Worm (Caenorhabditis elegans): Measurements from ENCODE around the gene B0035.13.

Gene B0035.13

ce11 chrIV:11288965-11289364 is 17.6 kb downstream of the B0035.13 start:
- TF ChIP-seq tbx-11 (GFP tag; IDR thresholded peaks at IDR 0.05) (no peak), hnd-1 (tag; optimal IDR thresholded peaks at IDR 0.05) (no peak)

- no peak for TF ChIP-seq flt-1 (GFP tag; IDR thresholded peaks at IDR 0.05)
- TF ChIP-seq hmg-4 (GFP tag; optimal IDR thresholded peaks at IDR 0.05) = no peak
- TF ChIP-seq ets-7 (tag; optimal IDR thresholded peaks at IDR 0.05) = no peak
- no peak for TF ChIP-seq tbx-37 (GFP tag; conservative IDR thresholded peaks at IDR 0.05)
- TF ChIP-seq tbx-11 (GFP tag; IDR thresholded peaks at IDR 0.05) = no peak
- no peak for TF ChIP-seq hnd-1 (tag; optimal IDR thresholded peaks at IDR 0.05)
- no peak for TF ChIP-seq aly-1 (tag; optimal IDR thresholded peaks at IDR 0.05)
- no peak for TF ChIP-seq B0310.2 (tag; optimal IDR thresholded peaks at IDR 0.05)
- TF ChIP-seq pes-1 (GFP tag; IDR thresholded peaks at IDR 0.05) = no peak
- no peak for TF ChIP-seq hmbx-1 (tag; optimal IDR thresholded peaks at IDR 0.05)
- TF ChIP-seq ceh-13 (GFP tag; optimal IDR thresholded peaks at IDR 0.05) = no peak
- TF ChIP-seq scrt-1 (GFP tag; IDR thresholded peaks at IDR 0.05) = no peak
- no peak for TF ChIP-seq ama-1 (optimal IDR thresholded peaks at IDR 0.05)
- TF ChIP-seq tra-4 (tag; optimal IDR thresholded peaks at IDR 0.05) = no peak
- TF ChIP-seq F13C5.2 (tag; optimal IDR thresholded peaks at IDR 0.05) = no peak
- no peak for TF ChIP-seq sea-1 (GFP tag; conservative IDR thresholded peaks at IDR 0.05)
- TF ChIP-seq ceh-36 (tag; optimal IDR thresholded peaks at IDR 0.05) = no peak
Measured at ce11 chrIV:11287511-11287910, 19.0 kb downstream of the B0035.13 start, which contains the start of gene F54D1.6. F54D1.6 (plus strand) TSS chrIV:11287811.

ce11 chrIV:11286112-11286511 is 20.4 kb downstream of the B0035.13 start:
- no peak for TF ChIP-seq hmbx-1 (tag; optimal IDR thresholded peaks at IDR 0.05)
- TF ChIP-seq hmg-4 (GFP tag; optimal IDR thresholded peaks at IDR 0.05) = no peak
- no peak for TF ChIP-seq tbx-11 (GFP tag; IDR thresholded peaks at IDR 0.05)
- TF ChIP-seq F13C5.2 (tag; optimal IDR thresholded peaks at IDR 0.05) = no peak
- TF ChIP-seq ama-1 (optimal IDR thresholded peaks at IDR 0.05) = no peak
- TF ChIP-seq scrt-1 (GFP tag; IDR thresholded peaks at IDR 0.05) = no peak
- no peak for TF ChIP-seq pes-1 (GFP tag; IDR thresholded peaks at IDR 0.05)
- TF ChIP-seq flt-1 (GFP tag; IDR thresholded peaks at IDR 0.05) = no peak
- no peak for TF ChIP-seq ceh-36 (tag; optimal IDR thresholded peaks at IDR 0.05)
- no peak for TF ChIP-seq B0310.2 (tag; optimal IDR thresholded peaks at IDR 0.05)
- no peak for TF ChIP-seq tra-4 (tag; optimal IDR thresholded peaks at IDR 0.05)
- no peak for TF ChIP-seq tbx-37 (GFP tag; conservative IDR thresholded peaks at IDR 0.05)
- no peak for TF ChIP-seq ets-7 (tag; optimal IDR thresholded peaks at IDR 0.05)
- TF ChIP-seq aly-1 (tag; optimal IDR thresholded peaks at IDR 0.05) = no peak
- TF ChIP-seq sea-1 (GFP tag; conservative IDR thresholded peaks at IDR 0.05) = no peak
- no peak for TF ChIP-seq hnd-1 (tag; optimal IDR thresholded peaks at IDR 0.05)
- no peak for TF ChIP-seq ceh-13 (GFP tag; optimal IDR thresholded peaks at IDR 0.05)

- TF ChIP-seq hmg-4 (GFP tag; optimal IDR thresholded peaks at IDR 0.05) (no peak), sea-1 (GFP tag; conservative IDR thresholded peaks at IDR 0.05) (no peak), ceh-13 (GFP tag; optimal IDR thresholded peaks at IDR 0.05) (no peak), ceh-36 (tag; optimal IDR thresholded peaks at IDR 0.05) (no peak), ets-7 (tag; optimal IDR thresholded peaks at IDR 0.05) (no peak), hnd-1 (tag; optimal IDR thresholded peaks at IDR 0.05) (no peak), scrt-1 (GFP tag; IDR thresholded peaks at IDR 0.05) (no peak), aly-1 (tag; optimal IDR thresholded peaks at IDR 0.05) (no peak), ama-1 (optimal IDR thresholded peaks at IDR 0.05) (no peak), hmbx-1 (tag; optimal IDR thresholded peaks at IDR 0.05) (no peak), tra-4 (tag; optimal IDR thresholded peaks at IDR 0.05) (no peak), pes-1 (GFP tag; IDR thresholded peaks at IDR 0.05) (no peak)
Measured at ce11 chrIV:11285239-11285638, 21.3 kb downstream of the B0035.13 start.

ce11 chrIV:11284102-11284531 is 22.4 kb downstream of the B0035.13 start:
- TF ChIP-seq hmg-4 (GFP tag; optimal IDR thresholded peaks at IDR 0.05) = no peak
- no peak for TF ChIP-seq ets-7 (tag; optimal IDR thresholded peaks at IDR 0.05)
- TF ChIP-seq pes-1 (GFP tag; IDR thresholded peaks at IDR 0.05) = no peak
- TF ChIP-seq scrt-1 (GFP tag; IDR thresholded peaks at IDR 0.05) = no peak
- no peak for TF ChIP-seq hmbx-1 (tag; optimal IDR thresholded peaks at IDR 0.05)
- TF ChIP-seq tbx-11 (GFP tag; IDR thresholded peaks at IDR 0.05) = no peak
- no peak for TF ChIP-seq tbx-37 (GFP tag; conservative IDR thresholded peaks at IDR 0.05)
- no peak for TF ChIP-seq hnd-1 (tag; optimal IDR thresholded peaks at IDR 0.05)
- TF ChIP-seq tra-4 (tag; optimal IDR thresholded peaks at IDR 0.05) = no peak
- no peak for TF ChIP-seq flt-1 (GFP tag; IDR thresholded peaks at IDR 0.05)
- no peak for TF ChIP-seq B0310.2 (tag; optimal IDR thresholded peaks at IDR 0.05)
- no peak for TF ChIP-seq sea-1 (GFP tag; conservative IDR thresholded peaks at IDR 0.05)
- TF ChIP-seq ama-1 (optimal IDR thresholded peaks at IDR 0.05) = no peak
- TF ChIP-seq F13C5.2 (tag; optimal IDR thresholded peaks at IDR 0.05) = no peak

ce11 chrIV:11276026-11276425 is 30.5 kb downstream of the B0035.13 start:
- TF ChIP-seq tra-4 (tag; optimal IDR thresholded peaks at IDR 0.05) (no peak), pes-1 (GFP tag; IDR thresholded peaks at IDR 0.05) (no peak), hnd-1 (tag; optimal IDR thresholded peaks at IDR 0.05) (no peak)

- no peak for TF ChIP-seq tbx-37 (GFP tag; conservative IDR thresholded peaks at IDR 0.05)
Measured at ce11 chrIV:11273151-11273550, 33.4 kb downstream of the B0035.13 start, which contains the start of gene gtl-2. gtl-2 (plus strand) TSS chrIV:11273451.

ce11 chrIV:11271262-11271661 is 35.3 kb downstream of the B0035.13 start, which contains the start of gene nhr-7:
nhr-7 (minus strand) TSS chrIV:11271362.
- no peak for TF ChIP-seq tbx-37 (GFP tag; conservative IDR thresholded peaks at IDR 0.05)
- TF ChIP-seq ama-1 (optimal IDR thresholded peaks at IDR 0.05) = no peak
- no peak for TF ChIP-seq B0310.2 (tag; optimal IDR thresholded peaks at IDR 0.05)
- no peak for TF ChIP-seq tra-4 (tag; optimal IDR thresholded peaks at IDR 0.05)
- TF ChIP-seq aly-1 (tag; optimal IDR thresholded peaks at IDR 0.05) = no peak
- TF ChIP-seq sea-1 (GFP tag; conservative IDR thresholded peaks at IDR 0.05) = no peak
- no peak for TF ChIP-seq F13C5.2 (tag; optimal IDR thresholded peaks at IDR 0.05)
- no peak for TF ChIP-seq flt-1 (GFP tag; IDR thresholded peaks at IDR 0.05)
